Fruit fly (Drosophila melanogaster) Kc167 (cell line): ENCODE data around the gene Snapin.

Experiments used
- Myc ChIP-seq: fragments of >200 bp; optimal IDR thresholded peaks from 2 replicates; lab custom pipeline; 2017; ENCODE audit warnings: missing external identifiers
- Sin3A ChIP-seq: fragments of >200 bp; optimal IDR thresholded peaks from 2 replicates; lab custom pipeline; 2018; ENCODE audit warnings: missing external identifiers
- insv ChIP-seq: fragments of >200 bp; optimal IDR thresholded peaks from 3 replicates; lab custom pipeline; 2018; ENCODE audit warnings: missing external identifiers
- psq ChIP-seq: fragments of >200 bp; optimal IDR thresholded peaks from 2 replicates; lab custom pipeline; 2017; ENCODE audit warnings: missing external identifiers

DNA sequence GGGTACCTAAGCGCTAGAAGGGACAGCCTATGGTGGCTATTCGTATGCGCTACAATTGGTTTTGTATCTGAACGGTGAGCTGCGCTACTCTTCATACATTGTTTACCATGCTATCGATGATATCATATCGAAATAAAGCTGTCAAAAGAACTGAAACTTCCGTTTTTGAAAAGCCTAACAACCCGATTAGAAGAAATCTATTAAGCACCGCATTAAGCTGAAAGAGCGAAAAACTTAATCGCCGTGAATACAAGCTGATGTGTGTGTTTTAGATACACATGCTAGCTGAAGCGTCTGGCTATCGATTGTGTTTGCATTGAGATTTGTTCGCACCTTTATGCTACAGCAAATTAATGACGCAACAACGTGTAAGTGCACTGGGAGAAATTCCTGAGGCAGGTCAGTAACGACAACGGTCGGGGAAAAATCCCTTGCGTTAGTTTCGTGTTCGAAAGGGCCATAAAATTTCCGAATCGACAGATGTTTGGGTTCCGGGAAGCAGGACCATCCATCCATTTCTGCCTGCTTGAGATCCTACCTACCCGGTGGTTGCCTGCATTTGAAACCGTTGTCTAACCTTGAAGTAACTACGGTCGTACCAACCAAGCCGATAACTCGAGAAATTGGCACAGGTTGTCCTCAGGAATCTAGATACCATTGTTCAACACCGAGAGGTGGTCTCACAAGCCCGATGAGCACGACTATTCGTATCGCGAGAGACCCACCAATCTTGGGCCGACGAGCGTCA is 9.0 kb downstream of the Snapin start:
- no peak for TF ChIP-seq Sin3A (lab: Kevin White, UChicago)
- no peak for TF ChIP-seq Myc (lab: Kevin White, UChicago)
- no peak for TF ChIP-seq psq (lab: Kevin White, UChicago)
- no peak for TF ChIP-seq insv (lab: Kevin White, UChicago)
